Fruit fly (Drosophila melanogaster): ENCODE measurements around the gene Sec16.

Gene Sec16

dm6 chrX:12567663-12568062 is 28.2 kb upstream of the Sec16 start (continued):
- TF ChIP-seq hb (GFP tag; IDR thresholded peaks at IDR 0.05; ENCODE audit: partially characterized antibody) (no peak), tx (GFP tag; optimal IDR thresholded peaks at IDR 0.05) (no peak), bcd (GFP tag; optimal IDR thresholded peaks at IDR 0.05) (peak; percentile 71), Sry-δ (GFP tag; optimal IDR thresholded peaks at IDR 0.05) (no peak), CG42726 (GFP tag; IDR thresholded peaks at IDR 0.05; ENCODE audit: partially characterized antibody) (no peak), CG8388 (GFP tag; optimal IDR thresholded peaks at IDR 0.05) (peak; percentile 70), NC2β (GFP tag; optimal IDR thresholded peaks at IDR 0.05) (no peak), CG31388 (GFP tag; optimal IDR thresholded peaks at IDR 0.05) (no peak), CG6689 (GFP tag; IDR thresholded peaks at IDR 0.05) (peak; percentile 81), Oaz (GFP tag; IDR thresholded peaks at IDR 0.05) (peak; percentile 43; the same call in 1 of the 2 replicates), Fer1 (GFP tag; optimal IDR thresholded peaks at IDR 0.05) (peak; percentile 96), Hsf (GFP tag; optimal IDR thresholded peaks at IDR 0.05) (no peak), nau (GFP tag; optimal IDR thresholded peaks at IDR 0.05) (peak; percentile 45), CG10979 (tag; optimal IDR thresholded peaks at IDR 0.05) (peak; percentile 72), danr (GFP tag; IDR thresholded peaks at IDR 0.05) (peak; percentile 23; the same call in 1 of the 2 replicates), CG12155 (GFP tag; optimal IDR thresholded peaks at IDR 0.05) (peak; percentile 50), p53 (GFP tag; optimal IDR thresholded peaks at IDR 0.05) (no peak), twi (tag; optimal IDR thresholded peaks at IDR 0.05) (peak; percentile 36), schlank (tag; optimal IDR thresholded peaks at IDR 0.05) (peak; percentile 58), Nf-YC (tag; optimal IDR thresholded peaks at IDR 0.05) (peak; percentile 79), CG34224 (GFP tag; IDR thresholded peaks at IDR 0.05; ENCODE audit: partially characterized antibody) (no peak), tna (GFP tag; IDR thresholded peaks at IDR 0.05; ENCODE audit: partially characterized antibody) (no peak), TFAM (GFP tag; optimal IDR thresholded peaks at IDR 0.05) (no peak), tll (GFP tag; optimal IDR thresholded peaks at IDR 0.05) (no peak), CG10147 (GFP tag; optimal IDR thresholded peaks at IDR 0.05) (peak; percentile 91), E2f2 (GFP tag; IDR thresholded peaks at IDR 0.05) (peak; percentile 58), CG11398 (GFP tag; optimal IDR thresholded peaks at IDR 0.05) (no peak), CG3065 (GFP tag; optimal IDR thresholded peaks at IDR 0.05) (no peak), CG11085 (GFP tag; IDR thresholded peaks at IDR 0.05) (peak; percentile 59; the same call in 1 of the 2 replicates), CG7987 (GFP tag; optimal IDR thresholded peaks at IDR 0.05) (peak; percentile 35), onecut (GFP tag; IDR thresholded peaks at IDR 0.05) (peak; percentile 66), CG8359 (GFP tag; optimal IDR thresholded peaks at IDR 0.05; ENCODE audit: borderline replicate concordance) (no peak), aop (GFP tag; IDR thresholded peaks at IDR 0.05) (no peak), CG15696 (tag; optimal IDR thresholded peaks at IDR 0.05) (peak; percentile 46), maf-S (GFP tag; optimal IDR thresholded peaks at IDR 0.05) (no peak), PHDP (tag; optimal IDR thresholded peaks at IDR 0.05) (peak; percentile 91), CG3163 (GFP tag; optimal IDR thresholded peaks at IDR 0.05) (no peak), fd96Cb (tag; optimal IDR thresholded peaks at IDR 0.05) (peak; percentile 72), shn (GFP tag; optimal IDR thresholded peaks at IDR 0.05) (no peak), zf30C (GFP tag; optimal IDR thresholded peaks at IDR 0.05) (no peak), Ets97D (GFP tag; optimal IDR thresholded peaks at IDR 0.05) (no peak), wek (GFP tag; optimal IDR thresholded peaks at IDR 0.05) (no peak), CG12391 (tag; optimal IDR thresholded peaks at IDR 0.05) (peak; percentile 83), CG4282 (GFP tag; optimal IDR thresholded peaks at IDR 0.05) (no peak), Rx (GFP tag; IDR thresholded peaks at IDR 0.05) (no peak; the same call in 1 of the 2 replicates), tin (GFP tag; optimal IDR thresholded peaks at IDR 0.05) (peak; percentile 66), sqz (GFP tag; optimal IDR thresholded peaks at IDR 0.05) (peak; percentile 75), Dfd (GFP tag; optimal IDR thresholded peaks at IDR 0.05) (no peak), CG11560 (tag; IDR thresholded peaks at IDR 0.05) (peak; percentile 46; the same call in 1 of the 3 replicates), Sox100B (GFP tag; optimal IDR thresholded peaks at IDR 0.05) (peak; percentile 80), jumu (GFP tag; optimal IDR thresholded peaks at IDR 0.05) (no peak)
